Worm (Caenorhabditis elegans) whole organism, L4 larva: Measurements from ENCODE around the gene nhr-146.

ENCODE experiments used
- F26F4.8 ChIP-seq: fragments of 200-800 bp; sonication (Bioruptor generic); conservative IDR thresholded peaks from 2 replicates; pipeline ENCODE4 v1.3.6; 2022; ENCODE audit warnings: missing genetic modification characterization, missing compliant biosample characterization
- F37D6.2 ChIP-seq: sonication (generic microtip); optimal IDR thresholded peaks from 2 replicates; lab custom pipeline; 2016; ENCODE audit warnings: mild to moderate bottlenecking, missing genetic modification characterization, missing compliant biosample characterization
- F44E2.7 ChIP-seq: fragments of 200-800 bp; sonication (Bioruptor generic); IDR thresholded peaks from 2 replicates; pipeline ENCODE4 v2.1.2; 2022; ENCODE audit warnings: missing genetic modification characterization, missing compliant biosample characterization
- T26A8.4 ChIP-seq: fragments of 200-800 bp; sonication (Bioruptor generic); IDR thresholded peaks from 2 replicates; pipeline ENCODE4 v1.3.6; 2022; ENCODE audit warnings: missing genetic modification characterization, missing compliant biosample characterization
- Y75B8A.6 ChIP-seq: fragments of 200-800 bp; sonication (Bioruptor generic); IDR thresholded peaks from 2 replicates; pipeline ENCODE4 v1.3.6; 2022; ENCODE audit warnings: missing genetic modification reagents, missing genetic modification characterization, missing compliant biosample characterization
- ZK337.2 ChIP-seq: fragments of 200-800 bp; sonication (Bioruptor generic); IDR thresholded peaks from 2 replicates; pipeline ENCODE4 v1.3.6; 2022; ENCODE audit warnings: missing genetic modification reagents, missing genetic modification characterization, missing compliant biosample characterization
- aly-2 ChIP-seq: sonication (generic microtip); optimal IDR thresholded peaks from 2 replicates; lab custom pipeline; 2018; ENCODE audit warnings: missing biosample characterization, missing genetic modification characterization
- arid-1 ChIP-seq: fragments of 200-800 bp; sonication (Bioruptor generic); conservative IDR thresholded peaks from 2 replicates; pipeline ENCODE4 v1.3.6; 2022; ENCODE audit warnings: missing genetic modification reagents, missing genetic modification characterization, missing compliant biosample characterization
- attf-4 ChIP-seq: sonication (generic microtip); optimal IDR thresholded peaks from 3 replicates; lab custom pipeline; 2017; ENCODE audit warnings: missing biosample characterization, missing genetic modification characterization
- ceh-44 ChIP-seq: fragments of 200-800 bp; sonication (Bioruptor generic); IDR thresholded peaks from 2 replicates; pipeline ENCODE4 v1.3.6; 2022; ENCODE audit warnings: missing genetic modification reagents, missing genetic modification characterization, missing compliant biosample characterization
- ces-1 ChIP-seq: fragments of 150-350 bp; sonication (generic microtip); optimal IDR thresholded peaks from 4 replicates; lab custom pipeline; 2014; ENCODE audit warnings: missing biosample characterization, missing genetic modification reagents, missing genetic modification characterization
- cey-2 ChIP-seq: sonication (generic microtip); optimal IDR thresholded peaks from 3 replicates; lab custom pipeline; 2017; ENCODE audit warnings: missing genetic modification characterization, mild to moderate bottlenecking, missing compliant biosample characterization, antibody characterized with exemption, borderline replicate concordance; ENCODE audit not compliant: insufficient read depth
- daf-16 ChIP-seq, 3 experiments: sonication (generic microtip); optimal IDR thresholded peaks; 2 replicates each; lab custom pipeline; 2016 to 2017; ENCODE audit warnings: missing genetic modification characterization in 3 of 3, missing genetic modification reagents in 3 of 3, mild to moderate bottlenecking in 2 of 3, missing compliant biosample characterization in 2 of 3, missing biosample characterization in 1 of 3, moderate library complexity in 1 of 3
- daf-19 ChIP-seq: fragments of 200-800 bp; sonication (Bioruptor generic); conservative IDR thresholded peaks from 2 replicates; pipeline ENCODE4 v1.3.6; 2022; ENCODE audit warnings: missing genetic modification characterization, missing compliant biosample characterization
- daf-8 ChIP-seq: fragments of 200-800 bp; sonication (Bioruptor generic); IDR thresholded peaks from 2 replicates; pipeline ENCODE4 v1.3.6; 2022; ENCODE audit warnings: missing genetic modification characterization, missing compliant biosample characterization
- dmd-8 ChIP-seq: fragments of 200-800 bp; sonication (Bioruptor generic); IDR thresholded peaks from 2 replicates; pipeline ENCODE4 v1.3.6; 2022; ENCODE audit warnings: missing genetic modification characterization, missing compliant biosample characterization
- dmd-9 ChIP-seq: fragments of 200-800 bp; sonication (Bioruptor generic); IDR thresholded peaks from 2 replicates; pipeline ENCODE4 v1.3.6; 2022; ENCODE audit warnings: missing genetic modification reagents, missing genetic modification characterization, missing compliant biosample characterization
- duxl-1 ChIP-seq: sonication (generic microtip); optimal IDR thresholded peaks from 2 replicates; lab custom pipeline; 2016; ENCODE audit warnings: mild to moderate bottlenecking, missing genetic modification characterization, moderate library complexity, missing compliant biosample characterization; ENCODE audit not compliant: poor library complexity
- egl-27 ChIP-seq: sonication (generic microtip); optimal IDR thresholded peaks from 3 replicates; lab custom pipeline; 2017; ENCODE audit warnings: missing biosample characterization, missing genetic modification reagents, missing genetic modification characterization
- egl-43 ChIP-seq: fragments of 200-800 bp; sonication (Bioruptor generic); IDR thresholded peaks from 2 replicates; pipeline ENCODE4 v1.3.6; 2022; ENCODE audit warnings: missing genetic modification reagents, missing genetic modification characterization, missing compliant biosample characterization
- fos-1 ChIP-seq: fragments of 150-350 bp; optimal IDR thresholded peaks from 2 replicates; lab custom pipeline; 2014; ENCODE audit warnings: missing biosample characterization, missing genetic modification characterization
- gei-8 ChIP-seq: fragments of 200-800 bp; sonication (Bioruptor generic); optimal IDR thresholded peaks from 2 replicates; lab custom pipeline; 2018; ENCODE audit warnings: mild to moderate bottlenecking, missing genetic modification characterization, missing compliant biosample characterization
- jun-1 ChIP-seq: fragments of 150-350 bp; optimal IDR thresholded peaks from 2 replicates; lab custom pipeline; 2014; ENCODE audit warnings: missing biosample characterization, missing genetic modification reagents, missing genetic modification characterization
- lim-7 ChIP-seq: fragments of 200-800 bp; sonication (Bioruptor generic); IDR thresholded peaks from 2 replicates; pipeline ENCODE4 v1.3.6; 2022; ENCODE audit warnings: missing genetic modification characterization, missing compliant biosample characterization
- lin-13 ChIP-seq: fragments of 150-350 bp; optimal IDR thresholded peaks from 2 replicates; lab custom pipeline; 2014; ENCODE audit warnings: missing biosample characterization, missing genetic modification reagents, missing genetic modification characterization
- lin-39 ChIP-seq: fragments of 150-350 bp; optimal IDR thresholded peaks from 2 replicates; lab custom pipeline; 2014; ENCODE audit warnings: missing biosample characterization, missing genetic modification reagents, missing genetic modification characterization
- lsy-2 ChIP-seq, 2 experiments: fragments of 150-350 bp in 1 of 2; sonication (generic microtip) in 1 of 2; optimal IDR thresholded peaks; 2 replicates each; lab custom pipeline; 2014 to 2017; ENCODE audit warnings: missing biosample characterization in 2 of 2, missing genetic modification characterization in 2 of 2
- madf-9 ChIP-seq: fragments of 200-800 bp; sonication (Bioruptor generic); conservative IDR thresholded peaks from 2 replicates; pipeline ENCODE4 v1.3.6; 2022; ENCODE audit warnings: missing genetic modification reagents, missing genetic modification characterization, missing compliant biosample characterization
- mdt-29 ChIP-seq: fragments of 200-800 bp; sonication (Bioruptor generic); IDR thresholded peaks from 2 replicates; pipeline ENCODE4 v1.3.6; 2022; ENCODE audit warnings: missing genetic modification reagents, missing genetic modification characterization, missing compliant biosample characterization
- mxl-2 ChIP-seq: fragments of 200-800 bp; sonication (Bioruptor generic); conservative IDR thresholded peaks from 2 replicates; pipeline ENCODE4 v1.3.6; 2022; ENCODE audit warnings: missing genetic modification reagents, missing genetic modification characterization, missing compliant biosample characterization
- mxl-3 ChIP-seq: fragments of 200-800 bp; sonication (Bioruptor generic); optimal IDR thresholded peaks from 2 replicates; lab custom pipeline; 2018; ENCODE audit warnings: mild to moderate bottlenecking, missing genetic modification characterization, missing compliant biosample characterization
- nhr-11 ChIP-seq: fragments of 150-350 bp; optimal IDR thresholded peaks from 2 replicates; lab custom pipeline; 2014; ENCODE audit warnings: missing biosample characterization, missing genetic modification characterization
- nhr-237 ChIP-seq: sonication (generic microtip); optimal IDR thresholded peaks from 2 replicates; lab custom pipeline; 2017; ENCODE audit warnings: missing biosample characterization, missing genetic modification characterization
- nhr-25 ChIP-seq: sonication (generic microtip); optimal IDR thresholded peaks from 2 replicates; lab custom pipeline; 2017; ENCODE audit warnings: missing genetic modification characterization, mild to moderate bottlenecking, missing compliant biosample characterization, antibody characterized with exemption, moderate library complexity, borderline replicate concordance; ENCODE audit not compliant: insufficient read depth
- nhr-48 ChIP-seq: sonication (generic microtip); optimal IDR thresholded peaks from 2 replicates; lab custom pipeline; 2016; ENCODE audit warnings: mild to moderate bottlenecking, missing genetic modification characterization, missing compliant biosample characterization
- nhr-76 ChIP-seq: fragments of 150-350 bp; optimal IDR thresholded peaks from 2 replicates; lab custom pipeline; 2014; ENCODE audit warnings: missing biosample characterization, missing genetic modification characterization
- pha-4 ChIP-seq, 2 experiments: fragments of 150-350 bp in 1 of 2; fragments of 200-800 bp in 1 of 2; sonication (Bioruptor generic) in 1 of 2; IDR thresholded peaks in 1 of 2; optimal IDR thresholded peaks in 1 of 2; 2 replicates each; pipeline versions ENCODE4 v1.3.6 to Lab custom; 2014 to 2022; ENCODE audit warnings: missing genetic modification characterization in 2 of 2, missing genetic modification reagents in 2 of 2, missing biosample characterization in 1 of 2, missing compliant biosample characterization in 1 of 2
- rbr-2 ChIP-seq: sonication (generic microtip); optimal IDR thresholded peaks from 2 replicates; lab custom pipeline; 2016; ENCODE audit warnings: missing genotype, missing genetic modification characterization, missing compliant biosample characterization
- saeg-2 ChIP-seq: fragments of 200-800 bp; sonication (Bioruptor generic); IDR thresholded peaks from 2 replicates; pipeline ENCODE4 v1.3.6; 2022; ENCODE audit warnings: missing genetic modification reagents, missing genetic modification characterization, missing compliant biosample characterization
- sdz-12 ChIP-seq: fragments of 200-800 bp; sonication (Bioruptor generic); optimal IDR thresholded peaks from 2 replicates; lab custom pipeline; 2018; ENCODE audit warnings: mild to moderate bottlenecking, missing genetic modification characterization, missing compliant biosample characterization
- set-16 ChIP-seq: fragments of 200-800 bp; sonication (Bioruptor generic); IDR thresholded peaks from 2 replicates; pipeline ENCODE4 v1.3.6; 2022; ENCODE audit warnings: missing genetic modification reagents, missing genetic modification characterization, missing compliant biosample characterization
- unc-62 ChIP-seq, 3 experiments: fragments of 150-350 bp in 1 of 3; sonication (generic microtip); optimal IDR thresholded peaks in 2 of 3; peaks in 1 of 3; 1 replicate in 1 of 3; 2 replicates in 2 of 3; lab custom pipeline; 2014 to 2017; ENCODE audit warnings: missing biosample characterization in 3 of 3, missing genetic modification characterization in 3 of 3, missing genetic modification reagents in 3 of 3, missing genotype in 1 of 3
- zip-11 ChIP-seq: fragments of 200-800 bp; sonication (Bioruptor generic); IDR thresholded peaks from 2 replicates; pipeline ENCODE4 v1.3.6; 2022; ENCODE audit warnings: missing genetic modification characterization, missing compliant biosample characterization
- zip-2 ChIP-seq: fragments of 150-350 bp; optimal IDR thresholded peaks from 2 replicates; lab custom pipeline; 2014; ENCODE audit warnings: missing biosample characterization, missing genetic modification characterization
- ztf-7 ChIP-seq: fragments of 150-350 bp; optimal IDR thresholded peaks from 2 replicates; lab custom pipeline; 2014; ENCODE audit warnings: missing biosample characterization, missing genetic modification characterization

Gene nhr-146

DNA sequence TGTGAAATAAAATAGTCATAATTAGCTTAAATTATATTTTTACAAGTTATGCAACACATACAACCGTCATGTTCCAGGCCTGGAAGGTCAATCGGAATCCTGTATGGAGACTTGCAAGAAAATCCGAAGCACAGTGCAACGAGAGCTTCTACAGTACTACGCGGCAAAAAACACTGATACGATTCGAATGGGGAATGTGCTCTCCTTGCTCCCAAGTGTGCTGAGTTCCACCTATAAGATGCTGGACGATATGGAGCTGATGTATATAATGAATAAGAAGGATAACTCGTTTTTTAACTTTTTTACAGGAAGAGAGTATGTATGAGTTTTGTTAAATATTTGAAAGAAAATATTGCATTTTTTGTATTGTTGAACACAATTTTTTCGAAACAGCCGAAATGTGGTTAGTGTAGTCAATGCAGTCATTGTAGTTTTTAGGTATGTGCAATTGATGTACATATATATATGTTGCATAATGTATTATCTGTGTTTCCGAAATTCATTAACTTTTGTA lies at the start of gene nhr-146:
Gene nhr-146, plus strand, starts transcription at position 464 of the 514 bp plus-strand sequence.
- TF ChIP-seq F44E2.7 (GFP tag; lab: Robert Waterston, UW) (no peak), unc-62 (GFP tag; optimal IDR thresholded peaks at IDR 0.05 in 1 of 2; lab: Kevin White, UChicago) (peak in 1 of 2 experiments; percentile 91), unc-62 (tag; optimal IDR thresholded peaks at IDR 0.05; lab: Kevin White, UChicago) (no peak)

DNA sequence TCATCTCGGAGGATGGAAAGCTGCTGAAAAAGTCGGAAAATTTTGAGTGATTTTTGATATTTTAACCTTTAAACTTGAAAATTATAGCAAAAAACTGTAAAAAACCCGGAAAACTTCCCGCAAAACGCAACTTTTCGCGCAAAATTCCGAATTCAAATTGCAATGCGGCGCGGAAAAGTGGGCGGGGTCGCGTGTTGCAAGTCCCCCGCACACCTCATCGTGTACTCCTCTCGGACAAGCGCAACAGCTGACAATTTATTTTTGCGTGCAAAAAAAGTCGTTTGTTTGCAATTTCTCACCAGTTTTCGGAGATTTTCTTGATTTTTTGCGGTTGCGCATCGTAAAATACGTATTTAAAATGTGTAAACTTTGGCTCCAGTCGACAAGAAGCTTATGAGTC lies 30.8 kb upstream of the nhr-146 start, which contains the start of gene npp-8:
Gene npp-8, minus strand, starts transcription at position 23 of the 400 bp plus-strand sequence.
- TF ChIP-seq lsy-2 (tag; optimal IDR thresholded peaks at IDR 0.05; lab: Kevin White, UChicago) (peak in 1 of 2 experiments; percentile 88), daf-8 (GFP tag; lab: Robert Waterston, UW) (no peak), arid-1 (peak; percentile 90), madf-9 (peak; percentile 78), rbr-2 (peak; percentile 88), lin-39 (tag; lab: Kevin White, UChicago) (no peak), dmd-8 (GFP tag; lab: Robert Waterston, UW) (no peak), zip-11 (GFP tag; lab: Robert Waterston, UW) (no peak), sdz-12 (GFP tag; lab: Kevin White, UChicago) (no peak), nhr-237 (tag; lab: Kevin White, UChicago) (no peak), jun-1 (tag; lab: Kevin White, UChicago) (no peak), Y75B8A.6 (GFP tag; lab: Robert Waterston, UW) (no peak), zip-2 (tag; lab: Kevin White, UChicago) (no peak), ZK337.2 (GFP tag; lab: Robert Waterston, UW) (0 out of 2 replicates have a peak, but pooled peaks have one; percentile 32), ces-1 (no peak), daf-16 (GFP tag; optimal IDR thresholded peaks at IDR 0.05; lab: Kevin White, UChicago) (peak; percentile 10 to 63), daf-16 (tag; optimal IDR thresholded peaks at IDR 0.05; lab: Kevin White, UChicago) (peak; percentile 45), cey-2 (no peak), nhr-11 (tag; lab: Kevin White, UChicago) (peak; percentile 59), daf-19 (GFP tag; lab: Robert Waterston, UW) (no peak), saeg-2 (0 out of 2 replicates have a peak, but pooled peaks have one; percentile 67), nhr-48 (peak; percentile 59), attf-4 (tag; lab: Kevin White, UChicago) (no peak), egl-27 (tag; lab: Kevin White, UChicago) (no peak), egl-43 (GFP tag; lab: Robert Waterston, UW) (peak; percentile 61; the same call in 1 of the 2 replicates), mdt-29 (GFP tag; lab: Robert Waterston, UW) (peak; percentile 27; the same call in 1 of the 2 replicates), dmd-9 (GFP tag; lab: Robert Waterston, UW) (peak; percentile 70; the same call in 1 of the 2 replicates), nhr-76 (tag; lab: Kevin White, UChicago) (no peak), nhr-25 (tag; lab: Kevin White, UChicago) (peak; percentile 67), lin-13 (peak; percentile 91), F26F4.8 (no peak), ceh-44 (GFP tag; lab: Robert Waterston, UW) (0 out of 2 replicates have a peak, but pooled peaks have one; percentile 22), set-16 (GFP tag; lab: Robert Waterston, UW) (0 out of 2 replicates have a peak, but pooled peaks have one; percentile 26), duxl-1 (tag; lab: Kevin White, UChicago) (peak; percentile 88), F37D6.2 (tag; lab: Kevin White, UChicago) (peak; percentile 59), ztf-7 (tag; lab: Kevin White, UChicago) (peak; percentile 73), aly-2 (tag; lab: Kevin White, UChicago) (no peak), pha-4 (GFP tag; IDR thresholded peaks at IDR 0.05; lab: Robert Waterston, UW) (peak; percentile 86), pha-4 (tag; optimal IDR thresholded peaks at IDR 0.05; lab: Kevin White, UChicago) (no peak), fos-1 (no peak), gei-8 (GFP tag; lab: Kevin White, UChicago) (peak; percentile 40), T26A8.4 (GFP tag; lab: Robert Waterston, UW) (peak; percentile 86), unc-62 (GFP tag; optimal IDR thresholded peaks at IDR 0.05 in 1 of 2; lab: Kevin White, UChicago) (peak in 1 of 2 experiments; percentile 98), unc-62 (tag; optimal IDR thresholded peaks at IDR 0.05; lab: Kevin White, UChicago) (no peak), lim-7 (GFP tag; lab: Robert Waterston, UW) (no peak), mxl-3 (GFP tag; lab: Kevin White, UChicago) (peak; percentile 64), mxl-2 (GFP tag; lab: Robert Waterston, UW) (0 out of 2 replicates have a peak, but pooled peaks have one; percentile 48)
